Worm (Caenorhabditis elegans): Measurements from ENCODE around the gene tatn-1.

DNA sequence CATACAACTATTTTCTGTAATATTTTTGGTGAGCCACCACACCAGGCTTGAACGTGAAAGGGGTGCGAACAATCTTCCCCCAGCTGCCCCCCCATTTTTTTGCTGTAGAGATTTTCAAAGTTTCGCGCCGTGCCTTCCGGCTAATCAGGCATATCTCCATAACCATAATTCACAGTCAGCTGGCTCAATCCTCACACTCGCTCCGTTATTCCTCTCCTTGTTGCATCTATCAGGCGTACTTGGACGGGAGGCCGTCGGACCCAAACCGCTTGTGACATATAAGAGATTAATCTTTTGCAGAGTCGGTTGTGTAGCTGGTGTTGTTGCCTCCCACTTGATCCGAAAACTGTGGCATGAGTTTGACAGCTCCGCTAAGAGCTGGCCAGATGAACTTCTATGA lies 17.6 kb upstream of the tatn-1 start, which contains the start of gene unc-3:
- no peak for TF ChIP-seq lin-13 (GFP tag; optimal IDR thresholded peaks at IDR 0.05)
- no peak for TF ChIP-seq lir-3 (tag; optimal IDR thresholded peaks at IDR 0.05; ENCODE audit: poor library complexity)
- no peak for TF ChIP-seq blmp-1 (tag; optimal IDR thresholded peaks at IDR 0.05)
- no peak for TF ChIP-seq elt-3 (tag; optimal IDR thresholded peaks at IDR 0.05)
- TF ChIP-seq unc-62 (GFP tag; optimal IDR thresholded peaks at IDR 0.05), result no peak
- TF ChIP-seq skn-1 (tag; optimal IDR thresholded peaks at IDR 0.05), result no peak
- no peak for TF ChIP-seq elt-2 (tag; optimal IDR thresholded peaks at IDR 0.05)

All from whole organism, L1 larva.